Worm (Caenorhabditis elegans) whole organism, L4 larva: ENCODE measurements around the gene B0554.4.
A peak's percentile ranks its signal among the peaks of the same experiment; 100 is the strongest.

ENCODE experiments used
- F37D6.2 ChIP-seq: sonication (generic microtip); optimal IDR thresholded peaks from 2 replicates; lab custom pipeline; 2016; ENCODE audit warnings: mild to moderate bottlenecking, missing genetic modification characterization, missing compliant biosample characterization
- Y5F2A.4 ChIP-seq: fragments of 200-800 bp; sonication (Bioruptor generic); optimal IDR thresholded peaks from 2 replicates; lab custom pipeline; 2018; ENCODE audit warnings: mild to moderate bottlenecking, missing genetic modification characterization, missing compliant biosample characterization
- aha-1 ChIP-seq: fragments of 150-350 bp; peaks from one replicate; lab custom pipeline; 2014; ENCODE audit warnings: missing biosample characterization, missing genetic modification characterization
- ceh-32 ChIP-seq: sonication (generic microtip); optimal IDR thresholded peaks from 2 replicates; lab custom pipeline; 2016; ENCODE audit warnings: mild to moderate bottlenecking, missing genetic modification characterization, missing compliant biosample characterization; ENCODE audit not compliant: poor library complexity
- cey-2 ChIP-seq: sonication (generic microtip); optimal IDR thresholded peaks from 3 replicates; lab custom pipeline; 2017; ENCODE audit warnings: missing genetic modification characterization, mild to moderate bottlenecking, missing compliant biosample characterization, antibody characterized with exemption, borderline replicate concordance; ENCODE audit not compliant: insufficient read depth
- dmd-6 ChIP-seq: fragments of 200-800 bp; sonication (Bioruptor generic); IDR thresholded peaks from 2 replicates; pipeline ENCODE4 v1.3.6; 2022; ENCODE audit warnings: missing genetic modification reagents, missing genetic modification characterization, missing compliant biosample characterization
- dmd-8 ChIP-seq: fragments of 200-800 bp; sonication (Bioruptor generic); IDR thresholded peaks from 2 replicates; pipeline ENCODE4 v1.3.6; 2022; ENCODE audit warnings: missing genetic modification characterization, missing compliant biosample characterization
- dve-1 ChIP-seq: sonication (generic microtip); optimal IDR thresholded peaks from 2 replicates; lab custom pipeline; 2017; ENCODE audit warnings: antibody characterized with exemption, mild to moderate bottlenecking, missing genetic modification characterization, missing compliant biosample characterization; ENCODE audit not compliant: insufficient read depth
- egl-27 ChIP-seq: sonication (generic microtip); optimal IDR thresholded peaks from 3 replicates; lab custom pipeline; 2017; ENCODE audit warnings: missing biosample characterization, missing genetic modification reagents, missing genetic modification characterization
- egl-43 ChIP-seq: fragments of 200-800 bp; sonication (Bioruptor generic); IDR thresholded peaks from 2 replicates; pipeline ENCODE4 v1.3.6; 2022; ENCODE audit warnings: missing genetic modification reagents, missing genetic modification characterization, missing compliant biosample characterization
- gei-8 ChIP-seq: fragments of 200-800 bp; sonication (Bioruptor generic); optimal IDR thresholded peaks from 2 replicates; lab custom pipeline; 2018; ENCODE audit warnings: mild to moderate bottlenecking, missing genetic modification characterization, missing compliant biosample characterization
- hif-1 ChIP-seq, 2 experiments: sonication (generic microtip); optimal IDR thresholded peaks; 2 replicates each; lab custom pipeline; 2016 to 2017; ENCODE audit warnings: missing compliant biosample characterization in 2 of 2, missing genetic modification characterization in 2 of 2, missing genetic modification reagents in 2 of 2, missing genotype in 2 of 2, mild to moderate bottlenecking in 1 of 2
- hmg-1.1 ChIP-seq: fragments of 200-800 bp; sonication (Bioruptor generic); IDR thresholded peaks from 2 replicates; pipeline ENCODE4 v1.3.6; 2022; ENCODE audit warnings: missing genetic modification reagents, missing genetic modification characterization, missing compliant biosample characterization
- lin-1 ChIP-seq: fragments of 200-800 bp; sonication (Bioruptor generic); IDR thresholded peaks from 2 replicates; pipeline ENCODE4 v1.3.6; 2022; ENCODE audit warnings: missing genetic modification reagents, missing genetic modification characterization, missing compliant biosample characterization
- lin-38 ChIP-seq: fragments of 200-800 bp; sonication (Bioruptor generic); IDR thresholded peaks from 2 replicates; pipeline ENCODE4 v1.3.6; 2022; ENCODE audit warnings: missing genetic modification reagents, missing genetic modification characterization, missing compliant biosample characterization
- lir-3 ChIP-seq: sonication (generic microtip); optimal IDR thresholded peaks from 2 replicates; lab custom pipeline; 2016; ENCODE audit warnings: mild to moderate bottlenecking, missing genetic modification characterization, missing compliant biosample characterization
- lsy-2 ChIP-seq, 2 experiments: fragments of 150-350 bp in 1 of 2; sonication (generic microtip) in 1 of 2; optimal IDR thresholded peaks; 2 replicates each; lab custom pipeline; 2014 to 2017; ENCODE audit warnings: missing biosample characterization in 2 of 2, missing genetic modification characterization in 2 of 2
- madf-9 ChIP-seq: fragments of 200-800 bp; sonication (Bioruptor generic); conservative IDR thresholded peaks from 2 replicates; pipeline ENCODE4 v1.3.6; 2022; ENCODE audit warnings: missing genetic modification reagents, missing genetic modification characterization, missing compliant biosample characterization
- mxl-2 ChIP-seq: fragments of 200-800 bp; sonication (Bioruptor generic); conservative IDR thresholded peaks from 2 replicates; pipeline ENCODE4 v1.3.6; 2022; ENCODE audit warnings: missing genetic modification reagents, missing genetic modification characterization, missing compliant biosample characterization
- mxl-3 ChIP-seq: fragments of 200-800 bp; sonication (Bioruptor generic); optimal IDR thresholded peaks from 2 replicates; lab custom pipeline; 2018; ENCODE audit warnings: mild to moderate bottlenecking, missing genetic modification characterization, missing compliant biosample characterization
- nhr-102 ChIP-seq: sonication (generic microtip); optimal IDR thresholded peaks from 2 replicates; lab custom pipeline; 2016; ENCODE audit warnings: mild to moderate bottlenecking, missing genetic modification characterization, moderate library complexity, missing compliant biosample characterization
- nhr-111 ChIP-seq: fragments of 200-800 bp; sonication (Bioruptor generic); optimal IDR thresholded peaks from 2 replicates; lab custom pipeline; 2018; ENCODE audit warnings: mild to moderate bottlenecking, missing genetic modification characterization, missing compliant biosample characterization
- nhr-42 ChIP-seq: fragments of 200-800 bp; sonication (Bioruptor generic); IDR thresholded peaks from 2 replicates; pipeline ENCODE4 v1.3.6; 2022; ENCODE audit warnings: missing genetic modification characterization, missing compliant biosample characterization
- pha-4 ChIP-seq, 2 experiments: fragments of 150-350 bp in 1 of 2; fragments of 200-800 bp in 1 of 2; sonication (Bioruptor generic) in 1 of 2; IDR thresholded peaks in 1 of 2; optimal IDR thresholded peaks in 1 of 2; 2 replicates each; pipeline versions ENCODE4 v1.3.6 to Lab custom; 2014 to 2022; ENCODE audit warnings: missing genetic modification characterization in 2 of 2, missing genetic modification reagents in 2 of 2, missing biosample characterization in 1 of 2, missing compliant biosample characterization in 1 of 2
- pqm-1 ChIP-seq: sonication (generic microtip); optimal IDR thresholded peaks from 2 replicates; lab custom pipeline; 2017; ENCODE audit warnings: missing biosample characterization, missing genetic modification characterization
- rbr-2 ChIP-seq: sonication (generic microtip); optimal IDR thresholded peaks from 2 replicates; lab custom pipeline; 2016; ENCODE audit warnings: missing genotype, missing genetic modification characterization, missing compliant biosample characterization
- sdz-12 ChIP-seq: fragments of 200-800 bp; sonication (Bioruptor generic); optimal IDR thresholded peaks from 2 replicates; lab custom pipeline; 2018; ENCODE audit warnings: mild to moderate bottlenecking, missing genetic modification characterization, missing compliant biosample characterization
- skn-1 ChIP-seq: fragments of 150-350 bp; optimal IDR thresholded peaks from 2 replicates; lab custom pipeline; 2014; ENCODE audit warnings: missing biosample characterization, missing genetic modification characterization
- tag-97 ChIP-seq: fragments of 200-800 bp; sonication (Bioruptor generic); IDR thresholded peaks from 2 replicates; pipeline ENCODE4 v1.3.6; 2022; ENCODE audit warnings: missing genetic modification characterization, missing compliant biosample characterization
- unc-39 ChIP-seq: sonication (generic microtip); optimal IDR thresholded peaks from 2 replicates; lab custom pipeline; 2017; ENCODE audit warnings: missing biosample characterization, missing genetic modification characterization
- unc-62 ChIP-seq, 3 experiments: fragments of 150-350 bp in 1 of 3; sonication (generic microtip); optimal IDR thresholded peaks in 2 of 3; peaks in 1 of 3; 1 replicate in 1 of 3; 2 replicates in 2 of 3; lab custom pipeline; 2014 to 2017; ENCODE audit warnings: missing biosample characterization in 3 of 3, missing genetic modification characterization in 3 of 3, missing genetic modification reagents in 3 of 3, missing genotype in 1 of 3
- vab-7 ChIP-seq: fragments of 200-800 bp; sonication (Bioruptor generic); IDR thresholded peaks from 2 replicates; pipeline ENCODE4 v1.3.6; 2022; ENCODE audit warnings: missing genetic modification reagents, missing genetic modification characterization, missing compliant biosample characterization
- zfp-2 ChIP-seq: sonication (generic microtip); optimal IDR thresholded peaks from 2 replicates; lab custom pipeline; 2016; ENCODE audit warnings: mild to moderate bottlenecking, missing genetic modification characterization, missing compliant biosample characterization
- zip-11 ChIP-seq: fragments of 200-800 bp; sonication (Bioruptor generic); IDR thresholded peaks from 2 replicates; pipeline ENCODE4 v1.3.6; 2022; ENCODE audit warnings: missing genetic modification characterization, missing compliant biosample characterization
- zip-2 ChIP-seq: fragments of 150-350 bp; optimal IDR thresholded peaks from 2 replicates; lab custom pipeline; 2014; ENCODE audit warnings: missing biosample characterization, missing genetic modification characterization

B0554.4 gene

DNA sequence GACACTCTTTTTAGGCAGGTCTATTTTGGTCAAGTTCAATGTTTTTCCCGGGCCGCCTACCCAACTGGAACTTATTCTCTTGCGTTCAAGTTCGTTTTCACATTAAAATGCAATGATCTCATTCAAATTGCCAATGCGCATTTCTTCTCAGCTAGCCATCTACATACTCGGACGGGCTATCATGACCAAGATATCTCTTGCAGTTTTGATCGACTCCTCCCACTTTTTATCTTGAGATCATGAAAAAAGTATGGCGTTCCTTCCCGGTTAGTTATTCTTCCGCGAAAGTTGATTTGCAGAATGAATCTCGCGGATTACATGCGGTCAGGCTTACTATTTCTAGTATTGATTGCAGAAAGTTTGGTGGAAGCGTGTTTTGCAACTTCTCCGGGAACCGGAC is 5.0 kb downstream of the B0554.4 start, which contains the start of gene B0554.2:
TSS of gene B0554.2 (plus strand) at position 301 of the 400 bp plus-strand sequence.
- no peak for TF ChIP-seq gei-8 (GFP tag; lab: Kevin White, UChicago)
- TF ChIP-seq hif-1 (tag; optimal IDR thresholded peaks at IDR 0.05; lab: Kevin White, UChicago): no peak
- no peak for TF ChIP-seq nhr-102 (tag; lab: Kevin White, UChicago)
- TF ChIP-seq mxl-3 (GFP tag; lab: Kevin White, UChicago): no peak
- no peak for TF ChIP-seq dve-1 (tag; lab: Kevin White, UChicago)
- TF ChIP-seq Y5F2A.4 (GFP tag; lab: Kevin White, UChicago): no peak
- TF ChIP-seq dmd-8: no peak
- no peak for TF ChIP-seq egl-43 (GFP tag; lab: Robert Waterston, UW)
- no peak for TF ChIP-seq vab-7 (GFP tag; lab: Robert Waterston, UW)
- TF ChIP-seq nhr-111: no peak
- TF ChIP-seq zfp-2 (tag; lab: Kevin White, UChicago): no peak
- no peak for TF ChIP-seq unc-39 (tag; lab: Kevin White, UChicago)
- no peak for TF ChIP-seq rbr-2 (tag; lab: Kevin White, UChicago)
- no peak for TF ChIP-seq pha-4 (GFP tag; IDR thresholded peaks at IDR 0.05; lab: Robert Waterston, UW)
- no peak for TF ChIP-seq pha-4 (tag; optimal IDR thresholded peaks at IDR 0.05; lab: Kevin White, UChicago)
- TF ChIP-seq tag-97 (GFP tag; lab: Robert Waterston, UW): no peak

DNA sequence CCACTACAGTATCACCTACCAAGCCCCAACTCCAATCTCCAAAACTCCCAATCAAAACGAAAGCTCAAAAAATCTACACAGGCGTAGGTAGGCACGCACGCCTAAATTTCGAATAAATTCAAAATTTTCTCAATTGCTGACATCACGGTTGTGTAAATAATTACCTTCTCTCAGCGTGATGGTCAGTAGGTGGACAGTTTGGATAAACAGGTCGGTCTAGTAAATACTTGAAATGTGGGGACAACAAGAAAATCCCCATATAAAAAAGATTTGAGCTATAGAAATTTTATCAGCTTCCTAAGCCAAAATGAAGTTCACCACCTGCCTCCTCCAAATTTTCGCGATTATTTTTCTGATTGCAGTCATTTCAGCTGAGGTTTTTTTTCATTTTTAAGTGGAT is 9.2 kb downstream of the B0554.4 start, which contains the start of gene B0554.1:
TSS of gene B0554.1 (plus strand) at position 301 of the 400 bp plus-strand sequence.
- TF ChIP-seq madf-9 (GFP tag; lab: Robert Waterston, UW): no peak
- TF ChIP-seq ceh-32 (tag; lab: Kevin White, UChicago): no peak
- no peak for TF ChIP-seq skn-1 (tag; lab: Kevin White, UChicago)
- TF ChIP-seq pha-4 (GFP tag; IDR thresholded peaks at IDR 0.05; lab: Robert Waterston, UW): no peak
- no peak for TF ChIP-seq pha-4 (tag; optimal IDR thresholded peaks at IDR 0.05; lab: Kevin White, UChicago)
- TF ChIP-seq mxl-2 (GFP tag; lab: Robert Waterston, UW): no peak
- TF ChIP-seq pqm-1: no peak
- no peak for TF ChIP-seq hmg-1.1 (GFP tag; lab: Robert Waterston, UW)
- TF ChIP-seq egl-27: no peak
- no peak for TF ChIP-seq lir-3
- no peak for TF ChIP-seq dmd-6 (GFP tag; lab: Robert Waterston, UW)
- no peak for TF ChIP-seq sdz-12 (GFP tag; lab: Kevin White, UChicago)
- no peak for TF ChIP-seq lin-38 (GFP tag; lab: Robert Waterston, UW)
- no peak for TF ChIP-seq dve-1 (tag; lab: Kevin White, UChicago)

DNA sequence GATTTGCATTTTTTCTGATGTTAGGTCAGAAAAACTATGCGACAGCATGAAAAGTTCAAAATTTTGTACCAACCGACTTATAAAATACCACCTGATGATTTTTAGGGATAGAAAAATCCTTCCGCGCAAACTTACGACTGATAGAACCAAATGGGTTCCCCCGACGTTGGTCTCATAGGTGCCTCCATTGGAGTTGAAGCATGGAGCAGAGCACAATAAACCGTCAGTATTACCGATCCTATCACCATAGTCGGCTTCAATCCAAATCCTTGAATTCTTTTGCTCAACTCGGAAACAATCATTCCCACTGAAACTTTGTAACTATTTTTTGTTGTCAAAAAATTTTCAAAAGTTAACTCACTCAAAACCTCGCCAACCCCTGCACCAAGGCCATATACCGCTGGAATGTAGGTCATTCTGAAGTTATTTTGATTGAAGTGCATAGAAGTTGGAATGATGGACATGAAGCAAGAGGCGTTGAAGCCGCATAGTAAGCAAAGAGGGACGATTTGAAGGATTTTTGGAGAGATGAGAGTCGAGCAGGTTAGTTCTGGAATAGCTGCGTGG is 10.3 kb downstream of the B0554.4 start:
- TF ChIP-seq aha-1 (tag; lab: Kevin White, UChicago) (peak; percentile 92), hif-1 (tag; optimal IDR thresholded peaks at IDR 0.05; lab: Kevin White, UChicago) (no peak), cey-2 (no peak), unc-62 (GFP tag; optimal IDR thresholded peaks at IDR 0.05 in 1 of 2; lab: Kevin White, UChicago) (peak in 1 of 2 experiments; percentile 90), unc-62 (tag; optimal IDR thresholded peaks at IDR 0.05; lab: Kevin White, UChicago) (no peak), mxl-2 (GFP tag; lab: Robert Waterston, UW) (no peak)

- TF ChIP-seq F37D6.2 (tag; lab: Kevin White, UChicago): no peak
- TF ChIP-seq lin-1 (GFP tag; lab: Robert Waterston, UW): no peak
- no peak for TF ChIP-seq lsy-2 (tag; optimal IDR thresholded peaks at IDR 0.05; lab: Kevin White, UChicago)
- no peak for TF ChIP-seq zip-2 (tag; lab: Kevin White, UChicago)
- no peak for TF ChIP-seq nhr-42 (GFP tag; lab: Robert Waterston, UW)
- TF ChIP-seq aha-1 (tag; lab: Kevin White, UChicago): peak; percentile 13
- no peak for TF ChIP-seq zip-11
- TF ChIP-seq, all 104 proteins: peak for 1
Measured at ce11 chrV:440923-441322, 12.0 kb downstream of the B0554.4 start, which contains the start of gene B0554.7. TSS of gene B0554.7 (minus strand) at chrV:441023.
